Fruit fly (Drosophila melanogaster): ENCODE measurements around the gene csw.

DNA sequence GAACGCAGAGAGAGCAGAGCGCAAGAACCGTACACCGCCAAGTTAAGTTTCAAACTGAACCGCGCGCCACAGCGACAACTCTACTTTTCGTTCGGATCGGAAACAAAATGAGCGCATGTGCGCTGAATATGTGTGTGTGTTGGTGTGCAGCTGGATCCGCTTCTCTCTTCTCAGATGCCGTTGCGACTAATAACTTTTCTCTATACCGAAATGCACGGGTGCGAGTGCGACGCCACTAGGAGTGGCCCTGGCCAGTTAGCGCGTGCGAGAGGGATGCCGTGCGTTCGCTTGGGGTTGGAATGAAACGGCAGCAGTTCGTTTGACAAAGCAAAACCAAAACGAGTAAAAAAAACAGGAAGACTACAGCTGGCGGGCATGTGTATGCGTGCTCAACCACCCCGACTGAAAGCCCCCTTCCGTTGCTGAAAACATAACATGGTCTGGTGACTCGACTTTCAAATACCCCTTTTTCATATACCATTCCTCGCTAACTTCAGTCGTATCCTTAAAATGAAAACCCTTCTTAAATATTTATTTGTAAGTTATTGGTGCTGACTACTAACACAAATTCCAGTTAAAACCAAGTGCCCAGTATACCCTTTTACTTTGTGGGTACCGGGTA is 42.9 kb downstream of the csw start:
- TF ChIP-seq CG7839 (tag; optimal IDR thresholded peaks at IDR 0.05): peak; percentile 100
- peak; percentile 100 for TF ChIP-seq CG15011 (GFP tag; optimal IDR thresholded peaks at IDR 0.05)
- TF ChIP-seq CG15601 (tag; optimal IDR thresholded peaks at IDR 0.05): peak; percentile 99
- TF ChIP-seq Xbp1 (GFP tag; optimal IDR thresholded peaks at IDR 0.05): peak; percentile 100
- TF ChIP-seq CG16815 (GFP tag; optimal IDR thresholded peaks at IDR 0.05): peak; percentile 100
- peak; percentile 100 for TF ChIP-seq schlank (tag; optimal IDR thresholded peaks at IDR 0.05)
- peak; percentile 97 for TF ChIP-seq exex (tag; optimal IDR thresholded peaks at IDR 0.05)
- peak; percentile 95 for TF ChIP-seq stwl (tag; optimal IDR thresholded peaks at IDR 0.05)
- TF ChIP-seq fd96Cb (tag; optimal IDR thresholded peaks at IDR 0.05): peak; percentile 100
- TF ChIP-seq CG7271 (tag; optimal IDR thresholded peaks at IDR 0.05): peak; percentile 100
- TF ChIP-seq CG13894 (tag; optimal IDR thresholded peaks at IDR 0.05): peak; percentile 99
- peak; percentile 96 for TF ChIP-seq sd (tag; optimal IDR thresholded peaks at IDR 0.05)
- peak; percentile 91 for TF ChIP-seq z (GFP tag; IDR thresholded peaks at IDR 0.05)

Data from whole organism, embryonic.